Worm (Caenorhabditis elegans) whole organism, L4 larva: ENCODE results near the gene Y54G2A.72.

ENCODE experiments used
- F10B5.3 ChIP-seq: sonication (generic microtip); optimal IDR thresholded peaks from 2 replicates; lab custom pipeline; 2016; ENCODE audit warnings: mild to moderate bottlenecking, missing genetic modification characterization, missing compliant biosample characterization
- F37D6.2 ChIP-seq: sonication (generic microtip); optimal IDR thresholded peaks from 2 replicates; lab custom pipeline; 2016; ENCODE audit warnings: mild to moderate bottlenecking, missing genetic modification characterization, missing compliant biosample characterization
- F44E2.7 ChIP-seq: fragments of 200-800 bp; sonication (Bioruptor generic); IDR thresholded peaks from 2 replicates; pipeline ENCODE4 v2.1.2; 2022; ENCODE audit warnings: missing genetic modification characterization, missing compliant biosample characterization
- F49E8.2 ChIP-seq: sonication (generic microtip); optimal IDR thresholded peaks from 2 replicates; lab custom pipeline; 2016; ENCODE audit warnings: missing compliant biosample characterization, mild to moderate bottlenecking, missing genetic modification characterization, borderline replicate concordance
- T20F7.1 ChIP-seq: fragments of 200-800 bp; sonication (Bioruptor generic); optimal IDR thresholded peaks from 2 replicates; lab custom pipeline; 2018; ENCODE audit warnings: mild to moderate bottlenecking, missing genetic modification characterization, missing compliant biosample characterization
- T26A8.4 ChIP-seq: fragments of 200-800 bp; sonication (Bioruptor generic); IDR thresholded peaks from 2 replicates; pipeline ENCODE4 v1.3.6; 2022; ENCODE audit warnings: missing genetic modification characterization, missing compliant biosample characterization
- Y105C5A.15 ChIP-seq: fragments of 200-800 bp; sonication (Bioruptor generic); IDR thresholded peaks from 2 replicates; pipeline ENCODE4 v1.3.6; 2022; ENCODE audit warnings: missing genetic modification characterization, missing compliant biosample characterization
- Y48G9A.11 ChIP-seq: fragments of 200-800 bp; sonication (Bioruptor generic); IDR thresholded peaks from 2 replicates; pipeline ENCODE4 v1.3.6; 2022; ENCODE audit warnings: missing genetic modification reagents, missing genetic modification characterization, missing compliant biosample characterization
- arid-1 ChIP-seq: fragments of 200-800 bp; sonication (Bioruptor generic); conservative IDR thresholded peaks from 2 replicates; pipeline ENCODE4 v1.3.6; 2022; ENCODE audit warnings: missing genetic modification reagents, missing genetic modification characterization, missing compliant biosample characterization
- ceh-20 ChIP-seq: fragments of 200-800 bp; sonication (Bioruptor generic); IDR thresholded peaks from 2 replicates; pipeline ENCODE4 v1.3.6; 2022; ENCODE audit warnings: missing genetic modification reagents, missing genetic modification characterization, missing compliant biosample characterization
- ces-1 ChIP-seq: fragments of 150-350 bp; sonication (generic microtip); optimal IDR thresholded peaks from 4 replicates; lab custom pipeline; 2014; ENCODE audit warnings: missing biosample characterization, missing genetic modification reagents, missing genetic modification characterization
- daf-12 ChIP-seq: fragments of 150-350 bp; optimal IDR thresholded peaks from 2 replicates; lab custom pipeline; 2014; ENCODE audit warnings: missing biosample characterization, missing genetic modification reagents, missing genetic modification characterization
- daf-16 ChIP-seq, 3 experiments: sonication (generic microtip); optimal IDR thresholded peaks; 2 replicates each; lab custom pipeline; 2016 to 2017; ENCODE audit warnings: missing genetic modification characterization in 3 of 3, missing genetic modification reagents in 3 of 3, mild to moderate bottlenecking in 2 of 3, missing compliant biosample characterization in 2 of 3, missing biosample characterization in 1 of 3, moderate library complexity in 1 of 3
- dmd-6 ChIP-seq: fragments of 200-800 bp; sonication (Bioruptor generic); IDR thresholded peaks from 2 replicates; pipeline ENCODE4 v1.3.6; 2022; ENCODE audit warnings: missing genetic modification reagents, missing genetic modification characterization, missing compliant biosample characterization
- dmd-9 ChIP-seq: fragments of 200-800 bp; sonication (Bioruptor generic); IDR thresholded peaks from 2 replicates; pipeline ENCODE4 v1.3.6; 2022; ENCODE audit warnings: missing genetic modification reagents, missing genetic modification characterization, missing compliant biosample characterization
- dpl-1 ChIP-seq: fragments of 150-350 bp; optimal IDR thresholded peaks from 2 replicates; lab custom pipeline; 2014; ENCODE audit warnings: missing biosample characterization, missing genetic modification reagents, missing genetic modification characterization
- duxl-1 ChIP-seq: sonication (generic microtip); optimal IDR thresholded peaks from 2 replicates; lab custom pipeline; 2016; ENCODE audit warnings: mild to moderate bottlenecking, missing genetic modification characterization, moderate library complexity, missing compliant biosample characterization; ENCODE audit not compliant: poor library complexity
- dve-1 ChIP-seq: sonication (generic microtip); optimal IDR thresholded peaks from 2 replicates; lab custom pipeline; 2017; ENCODE audit warnings: antibody characterized with exemption, mild to moderate bottlenecking, missing genetic modification characterization, missing compliant biosample characterization; ENCODE audit not compliant: insufficient read depth
- egl-43 ChIP-seq: fragments of 200-800 bp; sonication (Bioruptor generic); IDR thresholded peaks from 2 replicates; pipeline ENCODE4 v1.3.6; 2022; ENCODE audit warnings: missing genetic modification reagents, missing genetic modification characterization, missing compliant biosample characterization
- fkh-10 ChIP-seq: fragments of 150-350 bp; optimal IDR thresholded peaks from 2 replicates; lab custom pipeline; 2014; ENCODE audit warnings: missing biosample characterization, missing genetic modification reagents, missing genetic modification characterization
- hlh-11 ChIP-seq: fragments of 200-800 bp; sonication (Bioruptor generic); optimal IDR thresholded peaks from 2 replicates; lab custom pipeline; 2018; ENCODE audit warnings: mild to moderate bottlenecking, missing genetic modification characterization, missing compliant biosample characterization
- hlh-30 ChIP-seq: sonication (generic microtip); optimal IDR thresholded peaks from 2 replicates; lab custom pipeline; 2017; ENCODE audit warnings: antibody characterized with exemption, mild to moderate bottlenecking, missing genetic modification characterization, missing compliant biosample characterization; ENCODE audit not compliant: insufficient read depth
- hmg-1.1 ChIP-seq: fragments of 200-800 bp; sonication (Bioruptor generic); IDR thresholded peaks from 2 replicates; pipeline ENCODE4 v1.3.6; 2022; ENCODE audit warnings: missing genetic modification reagents, missing genetic modification characterization, missing compliant biosample characterization
- lsy-2 ChIP-seq, 2 experiments: fragments of 150-350 bp in 1 of 2; sonication (generic microtip) in 1 of 2; optimal IDR thresholded peaks; 2 replicates each; lab custom pipeline; 2014 to 2017; ENCODE audit warnings: missing biosample characterization in 2 of 2, missing genetic modification characterization in 2 of 2
- madf-9 ChIP-seq: fragments of 200-800 bp; sonication (Bioruptor generic); conservative IDR thresholded peaks from 2 replicates; pipeline ENCODE4 v1.3.6; 2022; ENCODE audit warnings: missing genetic modification reagents, missing genetic modification characterization, missing compliant biosample characterization
- mdl-1 ChIP-seq, 2 experiments: fragments of 150-350 bp in 1 of 2; sonication (generic microtip) in 1 of 2; optimal IDR thresholded peaks; 2 replicates each; lab custom pipeline; 2014 to 2017; ENCODE audit warnings: missing biosample characterization in 2 of 2, missing genetic modification characterization in 2 of 2
- mep-1 ChIP-seq: fragments of 150-350 bp; sonication (generic microtip); optimal IDR thresholded peaks from 3 replicates; lab custom pipeline; 2014; ENCODE audit warnings: missing biosample characterization, missing genetic modification characterization
- mes-2 ChIP-seq: sonication (generic microtip); optimal IDR thresholded peaks from 2 replicates; lab custom pipeline; 2016; ENCODE audit warnings: missing genotype, mild to moderate bottlenecking, missing genetic modification characterization, missing compliant biosample characterization; ENCODE audit not compliant: poor library complexity, severe bottlenecking
- mxl-2 ChIP-seq: fragments of 200-800 bp; sonication (Bioruptor generic); conservative IDR thresholded peaks from 2 replicates; pipeline ENCODE4 v1.3.6; 2022; ENCODE audit warnings: missing genetic modification reagents, missing genetic modification characterization, missing compliant biosample characterization
- nhr-10 ChIP-seq: fragments of 150-350 bp; optimal IDR thresholded peaks from 2 replicates; lab custom pipeline; 2014; ENCODE audit warnings: missing biosample characterization, missing genetic modification characterization
- nhr-28 ChIP-seq: fragments of 150-350 bp; optimal IDR thresholded peaks from 2 replicates; lab custom pipeline; 2014; ENCODE audit warnings: missing biosample characterization, missing genetic modification characterization
- nhr-6 ChIP-seq: fragments of 150-350 bp; optimal IDR thresholded peaks from 2 replicates; lab custom pipeline; 2014; ENCODE audit warnings: missing biosample characterization, missing genetic modification characterization
- nhr-76 ChIP-seq: fragments of 150-350 bp; optimal IDR thresholded peaks from 2 replicates; lab custom pipeline; 2014; ENCODE audit warnings: missing biosample characterization, missing genetic modification characterization
- rbr-2 ChIP-seq: sonication (generic microtip); optimal IDR thresholded peaks from 2 replicates; lab custom pipeline; 2016; ENCODE audit warnings: missing genotype, missing genetic modification characterization, missing compliant biosample characterization
- sdz-12 ChIP-seq: fragments of 200-800 bp; sonication (Bioruptor generic); optimal IDR thresholded peaks from 2 replicates; lab custom pipeline; 2018; ENCODE audit warnings: mild to moderate bottlenecking, missing genetic modification characterization, missing compliant biosample characterization
- unc-62 ChIP-seq, 3 experiments: fragments of 150-350 bp in 1 of 3; sonication (generic microtip); optimal IDR thresholded peaks in 2 of 3; peaks in 1 of 3; 1 replicate in 1 of 3; 2 replicates in 2 of 3; lab custom pipeline; 2014 to 2017; ENCODE audit warnings: missing biosample characterization in 3 of 3, missing genetic modification characterization in 3 of 3, missing genetic modification reagents in 3 of 3, missing genotype in 1 of 3
- vab-7 ChIP-seq: fragments of 200-800 bp; sonication (Bioruptor generic); IDR thresholded peaks from 2 replicates; pipeline ENCODE4 v1.3.6; 2022; ENCODE audit warnings: missing genetic modification reagents, missing genetic modification characterization, missing compliant biosample characterization
- zfp-2 ChIP-seq: sonication (generic microtip); optimal IDR thresholded peaks from 2 replicates; lab custom pipeline; 2016; ENCODE audit warnings: mild to moderate bottlenecking, missing genetic modification characterization, missing compliant biosample characterization
- zfp-3 ChIP-seq: fragments of 200-800 bp; sonication (Bioruptor generic); conservative IDR thresholded peaks from 2 replicates; pipeline ENCODE4 v1.3.6; 2022; ENCODE audit warnings: missing genetic modification reagents, missing genetic modification characterization, missing compliant biosample characterization
- ztf-7 ChIP-seq: fragments of 150-350 bp; optimal IDR thresholded peaks from 2 replicates; lab custom pipeline; 2014; ENCODE audit warnings: missing biosample characterization, missing genetic modification characterization

Y54G2A.72 gene

DNA sequence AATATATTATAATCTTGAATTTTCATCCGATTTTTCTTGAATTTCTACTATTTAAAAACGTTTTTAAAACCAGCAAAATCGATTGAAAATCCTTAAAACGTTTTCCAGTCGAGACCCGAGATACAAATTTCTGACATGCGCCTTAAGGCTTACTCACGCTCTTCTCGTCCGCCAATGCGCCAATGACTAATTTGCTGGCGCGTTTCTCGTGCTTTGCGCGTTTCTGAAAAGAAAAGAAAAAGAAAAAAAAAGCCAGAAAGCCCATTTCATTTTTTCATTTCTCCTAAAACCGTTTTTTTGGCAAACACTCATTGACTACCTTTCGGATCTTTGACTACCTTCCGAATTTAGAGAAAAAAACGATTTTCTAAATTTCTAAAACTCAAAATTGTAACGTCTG lies 1.2 kb upstream of the Y54G2A.72 start:
- no peak for TF ChIP-seq daf-12
- no peak for TF ChIP-seq dmd-9
- TF ChIP-seq mxl-2 = no peak
- TF ChIP-seq F10B5.3 = no peak
- no peak for TF ChIP-seq sdz-12 (GFP tag; lab: Kevin White, UChicago)
- no peak for TF ChIP-seq F37D6.2 (tag; lab: Kevin White, UChicago)
- TF ChIP-seq zfp-3 (GFP tag; lab: Robert Waterston, UW) = no peak
- no peak for TF ChIP-seq vab-7 (GFP tag; lab: Robert Waterston, UW)
- no peak for TF ChIP-seq duxl-1 (tag; lab: Kevin White, UChicago)
- no peak for TF ChIP-seq zfp-2
- TF ChIP-seq F44E2.7 (GFP tag; lab: Robert Waterston, UW) = no peak
- TF ChIP-seq nhr-76 (tag; lab: Kevin White, UChicago) = no peak
- TF ChIP-seq nhr-6 (tag; lab: Kevin White, UChicago) = no peak
- no peak for TF ChIP-seq ceh-20 (GFP tag; lab: Robert Waterston, UW)
- no peak for TF ChIP-seq mep-1 (tag; lab: Kevin White, UChicago)
- no peak for TF ChIP-seq Y105C5A.15 (GFP tag; lab: Robert Waterston, UW)
- TF ChIP-seq unc-62 (GFP tag; optimal IDR thresholded peaks at IDR 0.05 in 1 of 2; lab: Kevin White, UChicago) = no peak
- no peak for TF ChIP-seq unc-62 (tag; optimal IDR thresholded peaks at IDR 0.05; lab: Kevin White, UChicago)
- no peak for TF ChIP-seq ces-1 (GFP tag; lab: Kevin White, UChicago)

- no peak for TF ChIP-seq nhr-10 (tag; lab: Kevin White, UChicago)
- no peak for TF ChIP-seq egl-43 (GFP tag; lab: Robert Waterston, UW)
- TF ChIP-seq ztf-7 (tag; lab: Kevin White, UChicago) = no peak
- no peak for TF ChIP-seq T20F7.1
- TF ChIP-seq mes-2 (tag; lab: Kevin White, UChicago) = no peak
- peak; percentile 61 for TF ChIP-seq F49E8.2
- no peak for TF ChIP-seq madf-9
- TF ChIP-seq Y48G9A.11 (GFP tag; lab: Robert Waterston, UW) = 0 out of 2 replicates have a peak, but pooled peaks have one; percentile 46
- no peak for TF ChIP-seq arid-1 (GFP tag; lab: Robert Waterston, UW)
- TF ChIP-seq, all 104 proteins: peak for 2
Measured at ce11 chrIV:2782793-2783540, 5.0 kb downstream of the Y54G2A.72 start, which contains the start of gene Y54G2A.12. Gene Y54G2A.12 (minus strand): TSS chrIV:2782843.

DNA sequence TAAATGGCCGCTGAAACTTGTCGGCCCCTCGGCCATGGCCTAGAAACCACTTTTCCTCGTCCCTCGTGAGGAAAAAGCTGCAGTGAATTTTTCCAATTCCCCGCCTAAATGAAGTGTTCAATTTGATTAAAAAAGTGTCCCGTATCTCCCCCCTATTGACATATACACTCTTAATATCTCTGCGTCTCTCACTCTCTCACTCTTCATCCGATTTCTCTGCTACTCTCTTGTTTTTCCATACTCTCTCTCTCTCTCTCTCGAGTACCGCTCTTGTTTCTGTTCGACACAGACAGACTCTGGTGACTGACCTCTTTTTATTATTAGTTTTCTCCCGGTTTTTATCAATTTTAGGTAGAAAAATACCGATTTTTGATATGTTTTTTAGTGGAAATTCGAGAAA lies 7.1 kb downstream of the Y54G2A.72 start:
- TF ChIP-seq mes-2 (tag; lab: Kevin White, UChicago) (peak; percentile 51), dmd-6 (GFP tag; lab: Robert Waterston, UW) (no peak; the same call in 1 of the 2 replicates), ceh-20 (GFP tag; lab: Robert Waterston, UW) (0 out of 2 replicates have a peak, but pooled peaks have one; percentile 11), T26A8.4 (GFP tag; lab: Robert Waterston, UW) (0 out of 2 replicates have a peak, but pooled peaks have one; percentile 43), hmg-1.1 (peak; percentile 64), daf-16 (GFP tag; optimal IDR thresholded peaks at IDR 0.05; lab: Kevin White, UChicago) (no peak), daf-16 (tag; optimal IDR thresholded peaks at IDR 0.05; lab: Kevin White, UChicago) (peak; percentile 71), nhr-28 (peak; percentile 31), rbr-2 (tag; lab: Kevin White, UChicago) (peak; percentile 30), dve-1 (peak; percentile 58), fkh-10 (GFP tag; lab: Kevin White, UChicago) (no peak), mep-1 (tag; lab: Kevin White, UChicago) (peak; percentile 40), hlh-11 (peak; percentile 53), dpl-1 (GFP tag; lab: Kevin White, UChicago) (peak; percentile 24), lsy-2 (tag; optimal IDR thresholded peaks at IDR 0.05; lab: Kevin White, UChicago) (peak in 1 of 2 experiments; percentile 49), nhr-6 (tag; lab: Kevin White, UChicago) (peak; percentile 28), sdz-12 (GFP tag; lab: Kevin White, UChicago) (no peak), mdl-1 (tag; optimal IDR thresholded peaks at IDR 0.05; lab: Kevin White, UChicago) (no peak), hlh-30 (tag; lab: Kevin White, UChicago) (peak; percentile 50)
- TF ChIP-seq, all 104 proteins: peak for 14
